Worm (Caenorhabditis elegans) whole organism, L4 larva: ENCODE results near the gene C14A11.5.
A peak's percentile ranks its signal among the peaks of the same experiment; 100 is the strongest.

Source experiments
- R02D3.7 ChIP-seq: fragments of 150-350 bp; sonication (generic microtip); optimal IDR thresholded peaks from 3 replicates; lab custom pipeline; 2014; ENCODE audit warnings: missing biosample characterization, missing genetic modification characterization
- ceh-82 ChIP-seq: sonication (generic microtip); optimal IDR thresholded peaks from 2 replicates; lab custom pipeline; 2017; ENCODE audit warnings: missing biosample characterization, missing genetic modification characterization
- ces-1 ChIP-seq: fragments of 150-350 bp; sonication (generic microtip); optimal IDR thresholded peaks from 4 replicates; lab custom pipeline; 2014; ENCODE audit warnings: missing biosample characterization, missing genetic modification reagents, missing genetic modification characterization
- dmd-6 ChIP-seq: fragments of 200-800 bp; sonication (Bioruptor generic); IDR thresholded peaks from 2 replicates; pipeline ENCODE4 v1.3.6; 2022; ENCODE audit warnings: missing genetic modification reagents, missing genetic modification characterization, missing compliant biosample characterization
- egl-43 ChIP-seq: fragments of 200-800 bp; sonication (Bioruptor generic); IDR thresholded peaks from 2 replicates; pipeline ENCODE4 v1.3.6; 2022; ENCODE audit warnings: missing genetic modification reagents, missing genetic modification characterization, missing compliant biosample characterization
- hmg-1.1 ChIP-seq: fragments of 200-800 bp; sonication (Bioruptor generic); IDR thresholded peaks from 2 replicates; pipeline ENCODE4 v1.3.6; 2022; ENCODE audit warnings: missing genetic modification reagents, missing genetic modification characterization, missing compliant biosample characterization
- lim-7 ChIP-seq: fragments of 200-800 bp; sonication (Bioruptor generic); IDR thresholded peaks from 2 replicates; pipeline ENCODE4 v1.3.6; 2022; ENCODE audit warnings: missing genetic modification characterization, missing compliant biosample characterization
- mep-1 ChIP-seq: fragments of 150-350 bp; sonication (generic microtip); optimal IDR thresholded peaks from 3 replicates; lab custom pipeline; 2014; ENCODE audit warnings: missing biosample characterization, missing genetic modification characterization
- nhr-42 ChIP-seq: fragments of 200-800 bp; sonication (Bioruptor generic); IDR thresholded peaks from 2 replicates; pipeline ENCODE4 v1.3.6; 2022; ENCODE audit warnings: missing genetic modification characterization, missing compliant biosample characterization
- saeg-2 ChIP-seq: fragments of 200-800 bp; sonication (Bioruptor generic); IDR thresholded peaks from 2 replicates; pipeline ENCODE4 v1.3.6; 2022; ENCODE audit warnings: missing genetic modification reagents, missing genetic modification characterization, missing compliant biosample characterization
- unc-130 ChIP-seq: sonication (generic microtip); optimal IDR thresholded peaks from 2 replicates; lab custom pipeline; 2016; ENCODE audit warnings: missing genetic modification reagents, missing genetic modification characterization, missing compliant biosample characterization
- unc-62 ChIP-seq, 3 experiments: fragments of 150-350 bp in 1 of 3; sonication (generic microtip); optimal IDR thresholded peaks in 2 of 3; peaks in 1 of 3; 1 replicate in 1 of 3; 2 replicates in 2 of 3; lab custom pipeline; 2014 to 2017; ENCODE audit warnings: missing biosample characterization in 3 of 3, missing genetic modification characterization in 3 of 3, missing genetic modification reagents in 3 of 3, missing genotype in 1 of 3

Gene C14A11.5

ce11 chrX:2769685-2770084 lies 37.6 kb downstream of the C14A11.5 start, which contains the start of gene F55F1.2:
TSS of gene F55F1.2 (minus strand) at chrX:2770060.
- TF ChIP-seq mep-1 (tag; lab: Kevin White, UChicago) (peak; percentile 37), ceh-82 (no peak), lim-7 (GFP tag; lab: Robert Waterston, UW) (no peak), hmg-1.1 (GFP tag; lab: Robert Waterston, UW) (peak; percentile 26; the same call in 1 of the 2 replicates)
- TF ChIP-seq, all 104 proteins: peak for 2

DNA sequence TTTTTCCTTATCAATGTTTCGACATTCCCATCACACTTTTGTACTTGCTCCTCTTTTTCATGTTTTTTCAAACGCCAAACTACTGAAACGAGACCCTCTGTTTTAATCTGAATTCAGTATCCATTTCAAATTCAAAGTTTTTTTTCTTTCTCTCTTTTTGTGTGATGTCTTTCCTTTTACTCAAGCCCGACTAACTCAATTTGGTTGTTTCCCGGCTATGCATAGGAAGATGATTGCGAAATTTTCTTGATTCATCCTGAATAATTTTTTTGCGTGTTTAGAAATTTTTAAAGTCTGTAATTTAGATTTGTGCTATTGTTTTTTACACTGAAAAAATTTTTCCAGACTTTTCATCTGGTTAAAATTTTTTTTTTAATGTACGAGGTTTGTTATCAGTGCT lies 43.0 kb downstream of the C14A11.5 start:
- peak in 1 of 2 experiments; percentile 37 for TF ChIP-seq unc-62 (GFP tag; optimal IDR thresholded peaks at IDR 0.05 in 1 of 2; lab: Kevin White, UChicago)
- TF ChIP-seq unc-62 (tag; optimal IDR thresholded peaks at IDR 0.05; lab: Kevin White, UChicago): no peak
- TF ChIP-seq dmd-6 (GFP tag; lab: Robert Waterston, UW): 0 out of 2 replicates have a peak, but pooled peaks have one; percentile 5
- peak; percentile 42 for TF ChIP-seq ces-1 (GFP tag; lab: Kevin White, UChicago)
- TF ChIP-seq R02D3.7 (tag; lab: Kevin White, UChicago): no peak

ce11 chrX:2763476-2764268 lies 43.7 kb downstream of the C14A11.5 start, which contains the start of gene unc-2:
TSS of gene unc-2 (minus strand) at chrX:2763526.
- TF ChIP-seq unc-130: no peak
- TF ChIP-seq egl-43 (GFP tag; lab: Robert Waterston, UW): no peak
- TF ChIP-seq saeg-2 (GFP tag; lab: Robert Waterston, UW): 0 out of 2 replicates have a peak, but pooled peaks have one; percentile 21
- 0 out of 2 replicates have a peak, but pooled peaks have one; percentile 41 for TF ChIP-seq nhr-42 (GFP tag; lab: Robert Waterston, UW)
